Worm (Caenorhabditis elegans): ENCODE measurements around the gene slc-36.5.

DNA sequence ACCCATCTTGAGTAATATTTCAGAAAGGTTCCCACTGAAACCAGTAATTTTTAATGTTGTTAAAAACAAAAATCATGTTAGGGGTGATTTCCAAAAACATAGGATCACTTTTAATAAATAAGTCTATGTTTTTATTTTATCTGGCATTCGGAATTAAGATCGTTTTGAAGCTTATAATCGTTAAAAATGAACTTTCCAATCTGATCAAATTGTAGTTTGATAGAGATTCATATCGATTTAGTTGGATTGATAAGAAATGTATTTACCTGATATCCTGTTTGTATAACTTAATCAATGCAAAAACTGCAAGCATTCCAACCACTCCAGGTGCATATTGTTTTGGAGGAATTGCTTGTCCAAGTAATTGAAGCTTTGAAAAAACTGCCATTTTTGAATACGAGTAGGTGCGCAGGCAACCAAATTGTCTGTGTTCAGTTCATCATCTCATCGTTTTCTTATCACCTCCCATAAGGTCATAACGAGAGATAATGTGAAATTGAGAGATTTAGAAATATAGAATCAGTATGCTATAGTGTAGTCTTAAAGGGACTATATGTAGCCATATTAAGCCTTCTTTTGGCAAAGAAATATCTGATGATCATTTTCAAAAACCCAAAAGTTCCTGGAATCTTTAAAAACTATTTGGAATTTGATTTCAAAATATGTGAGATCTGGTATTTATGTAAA is 10.6 kb upstream of the slc-36.5 start, which contains the start of gene pmp-2:
- no peak for TF ChIP-seq zag-1 (tag; optimal IDR thresholded peaks at IDR 0.05)
- no peak for TF ChIP-seq egl-27 (tag; optimal IDR thresholded peaks at IDR 0.05)

Data from whole organism, L2 larva.